Fruit fly (Drosophila melanogaster): Measurements from ENCODE around the gene RpLP0.

The RpLP0 gene

DNA sequence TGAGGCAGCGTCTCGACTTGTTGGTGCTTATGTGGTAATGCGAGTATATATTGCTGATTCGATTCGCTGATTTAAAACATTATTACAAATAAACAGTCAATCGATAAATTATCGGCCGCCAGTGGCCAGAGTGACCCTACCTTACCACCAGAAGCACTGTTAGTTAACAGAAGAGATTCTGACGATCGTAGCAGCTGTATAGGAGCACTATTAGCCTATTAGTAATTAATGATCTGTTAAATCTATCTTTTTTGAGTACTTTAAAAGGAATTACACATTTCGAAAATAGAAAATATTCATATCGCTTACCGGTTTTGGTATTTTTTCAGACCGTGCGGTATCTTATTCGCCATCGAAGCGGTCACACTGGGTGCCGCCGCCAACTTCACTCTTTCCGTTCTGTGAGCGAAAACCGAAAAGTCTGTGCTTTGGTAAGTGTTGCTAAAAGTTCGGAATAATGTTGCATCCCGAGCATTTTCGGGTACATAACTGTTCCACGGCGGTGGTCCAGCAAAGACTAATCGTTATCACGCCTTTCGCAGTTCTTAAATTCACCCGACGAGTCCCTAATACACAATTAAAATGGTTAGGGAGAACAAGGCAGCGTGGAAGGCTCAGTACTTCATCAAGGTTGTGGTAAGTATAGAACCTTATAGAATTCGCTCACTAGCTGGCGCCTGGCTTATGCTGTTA, at the start of gene RpLP0, which contains the start of gene CG7130:
Gene RpLP0, plus strand, starts transcription at position 162 of the 693 bp plus-strand sequence.
Gene CG7130, minus strand, starts transcription at position 51 of the 693 bp plus-strand sequence.
- TF ChIP-seq noc (tag; optimal IDR thresholded peaks at IDR 0.05) = peak; percentile 59

dm6 chr3L:22028225-22028624, 47.4 kb upstream of the RpLP0 start, which contains the start of gene CG7140:
Gene CG7140, minus strand, starts transcription at chr3L:22028325.
- no peak for TF ChIP-seq noc (tag; optimal IDR thresholded peaks at IDR 0.05)

dm6 chr3L:22029670-22030069, 46.0 kb upstream of the RpLP0 start, which contains the start of gene CG43392:
Gene CG43392, minus strand, starts transcription at chr3L:22029770.
- TF ChIP-seq noc (tag; optimal IDR thresholded peaks at IDR 0.05) = no peak

- TF ChIP-seq noc (tag; optimal IDR thresholded peaks at IDR 0.05) = no peak
These were observed 41.0 kb upstream of the RpLP0 start, which contains the start of gene Oct-TyrR for dm6 chr3L:22034717-22035116. Gene Oct-TyrR, plus strand, starts transcription at chr3L:22035003.

dm6 chr3L:22051152-22051551, 24.5 kb upstream of the RpLP0 start:
- no peak for TF ChIP-seq noc (tag; optimal IDR thresholded peaks at IDR 0.05)

DNA sequence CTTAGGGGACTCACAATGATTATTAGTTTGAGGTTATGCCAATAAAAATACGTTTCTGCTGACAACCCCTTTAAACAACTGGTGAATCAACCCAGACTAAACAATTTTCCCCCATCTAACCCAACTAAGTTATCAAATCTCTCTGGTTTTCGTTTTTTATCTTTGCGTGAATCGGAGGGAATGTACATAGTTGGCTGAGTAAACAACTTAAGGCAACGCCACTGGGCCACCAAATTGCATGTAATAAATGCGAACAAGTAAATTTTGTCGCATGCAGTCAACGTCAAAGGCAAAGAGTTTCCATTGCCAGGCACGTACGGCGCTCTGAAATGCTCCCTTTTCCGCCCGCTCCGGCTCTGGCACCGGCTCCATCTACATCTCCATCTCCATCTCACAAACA, 22.3 kb upstream of the RpLP0 start:
- no peak for TF ChIP-seq noc (tag; optimal IDR thresholded peaks at IDR 0.05)

- TF ChIP-seq noc (tag; optimal IDR thresholded peaks at IDR 0.05) = no peak
These were observed 11.8 kb upstream of the RpLP0 start for dm6 chr3L:22063833-22064232.

DNA sequence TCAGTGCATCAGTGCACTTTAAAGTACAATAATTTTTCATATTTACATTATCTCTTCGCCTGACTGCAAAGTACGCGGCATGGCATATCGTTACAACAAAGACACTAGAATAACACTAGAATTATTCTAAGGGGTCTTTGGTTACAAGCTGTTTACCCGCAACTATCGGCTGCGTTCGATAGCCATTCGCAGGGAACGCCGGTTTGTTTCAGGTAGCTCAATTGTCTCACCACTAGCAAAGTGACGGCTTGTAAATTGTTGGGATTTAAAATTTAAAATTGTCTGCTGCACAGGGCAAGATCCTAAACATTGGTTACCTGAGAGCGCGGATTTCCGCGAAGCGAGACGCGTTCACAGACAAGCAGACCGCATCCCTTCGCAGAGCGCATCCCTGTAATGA, 10.0 kb upstream of the RpLP0 start, which contains the start of gene CG14561:
Gene CG14561, plus strand, starts transcription at position 214 of the 400 bp plus-strand sequence.
- no peak for TF ChIP-seq noc (tag; optimal IDR thresholded peaks at IDR 0.05)

DNA sequence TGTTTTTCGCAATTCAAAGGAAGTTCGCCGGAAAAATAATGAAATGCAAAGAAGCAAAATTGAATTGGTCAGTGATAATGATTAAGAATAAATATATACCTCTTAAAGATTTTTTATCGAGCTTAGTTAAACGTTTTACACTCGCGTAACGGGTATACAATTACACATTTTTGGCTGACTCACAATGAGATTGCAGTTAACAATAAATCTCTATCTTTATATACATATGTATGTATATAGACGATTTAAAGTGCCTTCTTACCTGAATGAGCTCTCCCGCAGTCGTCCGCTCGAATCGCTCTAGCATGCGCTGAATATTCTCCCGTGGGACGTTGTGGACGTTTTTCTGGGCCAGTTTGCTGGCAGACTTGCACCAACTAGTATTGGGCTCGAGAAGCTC, 5.2 kb upstream of the RpLP0 start:
- no peak for TF ChIP-seq noc (tag; optimal IDR thresholded peaks at IDR 0.05)

- TF ChIP-seq noc (tag; optimal IDR thresholded peaks at IDR 0.05) = no peak
These were observed 3.8 kb upstream of the RpLP0 start, which contains the start of gene CG7139 for dm6 chr3L:22071687-22072394. Gene CG7139, minus strand, starts transcription at chr3L:22071848.

- TF ChIP-seq noc (tag; optimal IDR thresholded peaks at IDR 0.05) = no peak
These were observed 2.8 kb upstream of the RpLP0 start for dm6 chr3L:22072824-22073223.

- no peak for TF ChIP-seq noc (tag; optimal IDR thresholded peaks at IDR 0.05)
These were observed 1.2 kb upstream of the RpLP0 start, which contains the start of gene CG7133 for dm6 chr3L:22074347-22074971. Gene CG7133, minus strand, starts transcription at chr3L:22074523.

DNA sequence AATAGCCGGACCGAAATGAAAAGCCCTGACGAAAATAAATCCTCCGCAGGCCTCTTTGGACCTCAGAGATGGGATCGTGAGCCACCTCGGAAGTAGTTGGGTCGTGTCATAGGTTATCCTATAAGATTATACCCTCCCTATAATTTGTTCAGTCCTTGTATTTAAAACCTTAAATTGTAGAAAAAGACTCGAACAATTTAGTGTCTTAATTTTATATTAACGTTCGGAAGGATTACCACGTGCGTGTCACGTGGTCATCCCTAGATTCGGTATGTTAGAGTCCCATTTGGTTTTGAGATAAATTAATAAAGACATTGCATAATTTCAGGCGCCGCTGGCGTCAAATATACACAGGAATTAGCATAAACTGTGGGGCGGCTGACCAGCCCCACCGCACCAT, 2.4 kb downstream of the RpLP0 start:
- TF ChIP-seq noc (tag; optimal IDR thresholded peaks at IDR 0.05) = peak; percentile 2

dm6 chr3L:22080022-22080421, 4.4 kb downstream of the RpLP0 start, which contains the start of gene Sfp79B:
Gene Sfp79B, plus strand, starts transcription at chr3L:22080322.
- no peak for TF ChIP-seq noc (tag; optimal IDR thresholded peaks at IDR 0.05)

- TF ChIP-seq noc (tag; optimal IDR thresholded peaks at IDR 0.05) = no peak
These were observed 6.8 kb downstream of the RpLP0 start, which contains the start of gene msopa for dm6 chr3L:22082420-22082819. Gene msopa, plus strand, starts transcription at chr3L:22082720.

- no peak for TF ChIP-seq noc (tag; optimal IDR thresholded peaks at IDR 0.05)
These were observed 7.5 kb downstream of the RpLP0 start for dm6 chr3L:22083131-22083648.

All from whole organism, larva.